Fruit fly (Drosophila melanogaster): ENCODE results near the gene CG13073.
A peak's percentile ranks its signal among the peaks of the same experiment; 100 is the strongest.

The CG13073 gene

dm6 chr3L:16231857-16232256, 14.8 kb upstream of the CG13073 start, which contains the start of the genes PDCD-5 and MED10 (continued):
- TF ChIP-seq wdn (GFP tag; IDR thresholded peaks at IDR 0.05) (no peak), Aef1 (GFP tag; IDR thresholded peaks at IDR 0.05) (no peak), CG11456 (GFP tag; IDR thresholded peaks at IDR 0.05) (no peak), Vsx1 (GFP tag; optimal IDR thresholded peaks at IDR 0.05) (no peak), CG10543 (GFP tag; optimal IDR thresholded peaks at IDR 0.05) (no peak), fd102C (GFP tag; optimal IDR thresholded peaks at IDR 0.05) (no peak), Rfx (GFP tag; IDR thresholded peaks at IDR 0.05) (no peak), CG1024 (GFP tag; IDR thresholded peaks at IDR 0.05) (no peak), sens (GFP tag) (peak; percentile 84), tll (GFP tag; optimal IDR thresholded peaks at IDR 0.05) (no peak), CG2199 (GFP tag; IDR thresholded peaks at IDR 0.05) (no peak), CG15514 (GFP tag; optimal IDR thresholded peaks at IDR 0.05) (peak; percentile 53), CG17802 (tag; optimal IDR thresholded peaks at IDR 0.05) (no peak), Myb (GFP tag; optimal IDR thresholded peaks at IDR 0.05) (peak; percentile 33), yki (optimal IDR thresholded peaks at IDR 0.05) (no peak), Ada2b (GFP tag; IDR thresholded peaks at IDR 0.05) (no peak), CTCF (GFP tag; optimal IDR thresholded peaks at IDR 0.05) (peak; percentile 54), bowl (GFP tag; IDR thresholded peaks at IDR 0.05) (no peak), YL-1 (GFP tag; optimal IDR thresholded peaks at IDR 0.05) (peak; percentile 96), ab (GFP tag; optimal IDR thresholded peaks at IDR 0.05) (no peak), CG3407 (GFP tag; optimal IDR thresholded peaks at IDR 0.05) (no peak), CG17829 (tag; optimal IDR thresholded peaks at IDR 0.05) (peak; percentile 28), Max (GFP tag; optimal IDR thresholded peaks at IDR 0.05) (no peak), CG7928 (GFP tag; optimal IDR thresholded peaks at IDR 0.05) (peak; percentile 97), Dp (GFP tag; optimal IDR thresholded peaks at IDR 0.05) (peak; percentile 38), gcm2 (GFP tag; optimal IDR thresholded peaks at IDR 0.05) (no peak), CG7839 (tag; optimal IDR thresholded peaks at IDR 0.05) (no peak), CG15011 (GFP tag; optimal IDR thresholded peaks at IDR 0.05) (no peak), CG6689 (GFP tag; IDR thresholded peaks at IDR 0.05) (no peak), row (GFP tag; IDR thresholded peaks at IDR 0.05) (peak; percentile 28; the same call in 1 of the 3 replicates), zen (tag; optimal IDR thresholded peaks at IDR 0.05) (peak; percentile 36), CG14860 (GFP tag; IDR thresholded peaks at IDR 0.05; ENCODE audit: partially characterized antibody) (no peak), CG10147 (GFP tag; optimal IDR thresholded peaks at IDR 0.05) (no peak), Nf-YA (GFP tag; IDR thresholded peaks at IDR 0.05) (no peak), CG17359 (tag; optimal IDR thresholded peaks at IDR 0.05) (peak; percentile 45), cas (GFP tag; IDR thresholded peaks at IDR 0.05) (no peak), CG11247 (GFP tag; IDR thresholded peaks at IDR 0.05) (no peak), ham (GFP tag; IDR thresholded peaks at IDR 0.05) (no peak), MTF-1 (GFP tag; optimal IDR thresholded peaks at IDR 0.05; ENCODE audit: borderline replicate concordance) (no peak), Abd-B (GFP tag; optimal IDR thresholded peaks at IDR 0.05) (peak; percentile 16), zfh2 (GFP tag; optimal IDR thresholded peaks at IDR 0.05) (no peak), peb (GFP tag; IDR thresholded peaks at IDR 0.05) (no peak), ranshi (GFP tag; IDR thresholded peaks at IDR 0.05) (no peak), CG10462 (GFP tag; optimal IDR thresholded peaks at IDR 0.05) (no peak), CG15601 (tag; optimal IDR thresholded peaks at IDR 0.05) (no peak), cg (GFP tag; optimal IDR thresholded peaks at IDR 0.05) (no peak), z (GFP tag; IDR thresholded peaks at IDR 0.05) (no peak), HLHmδ (GFP tag; optimal IDR thresholded peaks at IDR 0.05) (no peak), CG31441 (GFP tag; IDR thresholded peaks at IDR 0.05) (no peak), CG17385 (GFP tag; optimal IDR thresholded peaks at IDR 0.05) (peak; percentile 99), chn (GFP tag; optimal IDR thresholded peaks at IDR 0.05) (no peak), Oaz (GFP tag; IDR thresholded peaks at IDR 0.05) (no peak), CG31365 (tag; optimal IDR thresholded peaks at IDR 0.05) (no peak)

All from whole organism, embryonic.